Worm (Caenorhabditis elegans) whole organism, L4/young adult: ENCODE data around the gene Y57E12AL.1.

Source experiments
- dao-5 ChIP-seq: sonication (generic microtip); optimal IDR thresholded peaks from 2 replicates; lab custom pipeline; 2016; ENCODE audit warnings: missing genotype, missing genetic modification characterization, moderate library complexity, missing compliant biosample characterization
- him-1 ChIP-seq: sonication (generic microtip); optimal IDR thresholded peaks from 2 replicates; lab custom pipeline; 2016; ENCODE audit warnings: missing genotype, missing genetic modification reagents, missing genetic modification characterization, missing compliant biosample characterization

- TF ChIP-seq him-1 = no peak
- TF ChIP-seq dao-5 (tag; lab: Kevin White, UChicago) = no peak
These were observed 44.5 kb upstream of the Y57E12AL.1 start, which contains the start of gene C33G8.13 for ce11 chrV:7015872-7016271.
